Worm (Caenorhabditis elegans): ENCODE data around the gene srx-66.

DNA sequence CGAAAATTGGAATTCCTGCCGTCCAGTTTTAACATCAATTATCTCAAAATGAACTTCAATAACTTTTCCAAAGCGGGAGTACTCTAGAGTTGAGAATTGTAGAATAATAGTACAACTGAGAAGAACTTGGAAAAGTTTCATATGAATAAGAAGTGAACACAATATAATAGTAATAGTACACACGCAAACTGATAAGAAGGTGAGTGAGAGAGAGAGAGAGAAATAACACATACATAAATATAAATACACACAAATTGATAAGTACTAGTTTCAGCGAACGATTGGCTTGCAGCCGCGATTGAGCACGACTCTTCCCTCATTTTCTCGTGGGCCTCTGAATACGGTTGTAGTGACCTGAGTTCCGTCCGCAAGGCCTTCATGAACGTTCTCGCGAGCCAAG lies 30.3 kb upstream of the srx-66 start, which contains the start of gene C17E7.13:
- no peak for TF ChIP-seq hlh-15 (tag; optimal IDR thresholded peaks at IDR 0.05)
- TF ChIP-seq ama-1 (optimal IDR thresholded peaks at IDR 0.05) = no peak
- no peak for TF ChIP-seq sox-4 (tag; optimal IDR thresholded peaks at IDR 0.05)
- TF ChIP-seq syd-9 (tag; optimal IDR thresholded peaks at IDR 0.05) = no peak
- no peak for TF ChIP-seq pha-2 (tag; optimal IDR thresholded peaks at IDR 0.05)
- TF ChIP-seq tbx-2 (tag; optimal IDR thresholded peaks at IDR 0.05) = no peak

Measured in whole organism, late embryonic.